Fruit fly (Drosophila melanogaster): ENCODE measurements around the gene gcm2.
A peak's percentile ranks its signal among the peaks of the same experiment; 100 is the strongest.

Gene gcm2

DNA sequence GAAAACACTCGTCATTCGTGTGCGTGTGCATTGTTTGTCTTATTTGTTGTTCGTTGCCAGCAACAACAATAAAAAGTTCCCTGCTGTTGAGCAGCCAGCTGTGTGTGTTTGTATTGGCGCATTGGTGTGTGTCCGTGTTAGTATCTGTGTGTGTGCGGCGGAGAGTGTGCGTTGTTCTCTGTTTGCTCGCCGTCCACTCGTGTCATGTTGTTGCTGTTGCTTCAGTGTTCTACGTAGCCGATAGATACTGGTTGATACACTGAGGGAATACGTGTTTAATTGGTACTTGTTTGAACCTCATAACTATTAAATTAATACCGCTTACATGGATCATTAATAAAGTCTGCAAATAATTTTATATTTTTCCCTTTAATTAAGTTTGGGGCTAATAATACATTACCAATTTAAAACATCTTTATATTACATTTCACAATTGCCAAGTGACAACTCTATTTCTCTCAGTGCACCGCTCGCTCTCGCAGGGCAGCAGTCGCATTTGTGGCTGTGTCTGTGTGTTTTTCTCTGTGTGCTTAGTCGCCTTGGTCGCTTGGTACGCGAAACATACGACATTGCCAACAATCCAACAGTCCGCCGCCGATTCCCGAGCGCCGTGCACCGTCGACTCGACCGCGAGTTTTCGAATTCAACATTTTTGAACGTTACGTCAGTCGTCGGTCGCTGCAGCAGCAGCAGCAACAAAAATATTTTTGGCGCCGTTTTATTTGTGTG, 39.8 kb upstream of the gcm2 start, which contains the start of gene brwl (continued):
- TF ChIP-seq CG5180 (GFP tag; optimal IDR thresholded peaks at IDR 0.05) (peak; percentile 93), ATbp (GFP tag; optimal IDR thresholded peaks at IDR 0.05) (peak; percentile 98), Dp (GFP tag; optimal IDR thresholded peaks at IDR 0.05) (peak; percentile 19), GATAe (GFP tag; conservative IDR thresholded peaks at IDR 0.05) (peak; percentile 94), tap (tag; optimal IDR thresholded peaks at IDR 0.05) (peak; percentile 99), CG7556 (GFP tag; optimal IDR thresholded peaks at IDR 0.05) (peak; percentile 99), Neu2 (GFP tag; optimal IDR thresholded peaks at IDR 0.05; ENCODE audit: borderline replicate concordance) (peak; percentile 93), fd102C (GFP tag; optimal IDR thresholded peaks at IDR 0.05) (peak; percentile 96), Dip2 (GFP tag; IDR thresholded peaks at IDR 0.05) (peak; percentile 77), Hey (tag; optimal IDR thresholded peaks at IDR 0.05) (peak; percentile 90), nerfin-2 (GFP tag; IDR thresholded peaks at IDR 0.05; ENCODE audit: partially characterized antibody) (no peak), Myb (GFP tag; optimal IDR thresholded peaks at IDR 0.05) (peak; percentile 87), CG3281 (GFP tag; optimal IDR thresholded peaks at IDR 0.05) (peak; percentile 99), ash1 (GFP tag; optimal IDR thresholded peaks at IDR 0.05) (peak; percentile 71), Eip74EF (GFP tag; optimal IDR thresholded peaks at IDR 0.05) (peak in 1 of 2 experiments; percentile 98), CG6813 (GFP tag; optimal IDR thresholded peaks at IDR 0.05) (peak; percentile 99), Hr3 (GFP tag; optimal IDR thresholded peaks at IDR 0.05) (peak; percentile 99), CG14014 (GFP tag; IDR thresholded peaks at IDR 0.05) (peak; percentile 98), CG9876 (GFP tag; optimal IDR thresholded peaks at IDR 0.05) (peak; percentile 95), ab (GFP tag; optimal IDR thresholded peaks at IDR 0.05) (peak; percentile 91), pnt (GFP tag; optimal IDR thresholded peaks at IDR 0.05) (peak; percentile 98), CG8388 (GFP tag; optimal IDR thresholded peaks at IDR 0.05) (peak; percentile 99), CG9932 (GFP tag; IDR thresholded peaks at IDR 0.05) (peak; percentile 96), CG15011 (GFP tag; optimal IDR thresholded peaks at IDR 0.05) (peak; percentile 98), toy (GFP tag; IDR thresholded peaks at IDR 0.05) (peak; percentile 94), sr (GFP tag; IDR thresholded peaks at IDR 0.05) (peak; percentile 85; the same call in 2 of the 3 replicates), Xrp1 (GFP tag; IDR thresholded peaks at IDR 0.05) (peak; percentile 99), CG18476 (GFP tag; optimal IDR thresholded peaks at IDR 0.05) (peak; percentile 98), CG34422 (GFP tag; IDR thresholded peaks at IDR 0.05) (peak; percentile 99), CG9817 (tag; optimal IDR thresholded peaks at IDR 0.05) (peak; percentile 98), sug (tag; optimal IDR thresholded peaks at IDR 0.05) (peak; percentile 97), Sin3A (optimal IDR thresholded peaks at IDR 0.05) (no peak), Aef1 (GFP tag; IDR thresholded peaks at IDR 0.05) (peak; percentile 98), dpn (GFP tag; optimal IDR thresholded peaks at IDR 0.05) (peak; percentile 99), sens (GFP tag) (peak; percentile 100), en (GFP tag; optimal IDR thresholded peaks at IDR 0.05) (peak; percentile 98), slou (GFP tag; optimal IDR thresholded peaks at IDR 0.05) (peak; percentile 97), so (GFP tag; IDR thresholded peaks at IDR 0.05) (peak; percentile 99), CG12104 (GFP tag; optimal IDR thresholded peaks at IDR 0.05) (peak; percentile 99), CG11456 (GFP tag; IDR thresholded peaks at IDR 0.05) (peak; percentile 97), CG17361 (GFP tag; IDR thresholded peaks at IDR 0.05) (peak; percentile 99), C15 (GFP tag; IDR thresholded peaks at IDR 0.05) (peak; percentile 95), CG4282 (GFP tag; optimal IDR thresholded peaks at IDR 0.05) (peak; percentile 91), tna (GFP tag; IDR thresholded peaks at IDR 0.05; ENCODE audit: partially characterized antibody) (no peak), Bdp1 (GFP tag; optimal IDR thresholded peaks at IDR 0.05) (peak; percentile 94), Jarid2 (GFP tag; optimal IDR thresholded peaks at IDR 0.05) (peak; percentile 91), Abd-B (GFP tag; optimal IDR thresholded peaks at IDR 0.05) (peak; percentile 98), CG12236 (GFP tag; optimal IDR thresholded peaks at IDR 0.05) (peak; percentile 96), CG10147 (GFP tag; optimal IDR thresholded peaks at IDR 0.05) (peak; percentile 98)

All from whole organism, embryonic.